Worm (Caenorhabditis elegans) whole organism, L2 larva: Measurements from ENCODE around the gene F30H5.3.

Experiments
- C34F6.9 ChIP-seq: fragments of 150-350 bp; optimal IDR thresholded peaks from 2 replicates; lab custom pipeline; 2014; ENCODE audit warnings: missing biosample characterization, missing genetic modification characterization
- F13H6.1 ChIP-seq: sonication (generic microtip); optimal IDR thresholded peaks from 2 replicates; lab custom pipeline; 2016; ENCODE audit warnings: missing genetic modification characterization, missing compliant biosample characterization
- R02D3.7 ChIP-seq: fragments of 150-350 bp; optimal IDR thresholded peaks from 2 replicates; lab custom pipeline; 2014; ENCODE audit warnings: missing biosample characterization, missing genetic modification characterization
- Y55F3AM.14 ChIP-seq: fragments of 200-800 bp; sonication (Bioruptor generic); optimal IDR thresholded peaks from 2 replicates; lab custom pipeline; 2018; ENCODE audit warnings: mild to moderate bottlenecking, missing genetic modification characterization, missing compliant biosample characterization
- ZK546.5 ChIP-seq: sonication (generic microtip); optimal IDR thresholded peaks from 2 replicates; lab custom pipeline; 2017; ENCODE audit warnings: missing biosample characterization, missing genetic modification characterization
- alr-1 ChIP-seq: fragments of 150-350 bp; optimal IDR thresholded peaks from 2 replicates; lab custom pipeline; 2014; ENCODE audit warnings: missing biosample characterization, missing genetic modification characterization
- aly-2 ChIP-seq: fragments of 150-350 bp; optimal IDR thresholded peaks from 2 replicates; lab custom pipeline; 2014; ENCODE audit warnings: missing biosample characterization, missing genetic modification characterization
- ama-1 ChIP-seq: fragments of 150-350 bp; optimal IDR thresholded peaks from 2 replicates; lab custom pipeline; 2018; ENCODE audit warnings: inconsistent platforms
- ceh-16 ChIP-seq: fragments of 150-350 bp; optimal IDR thresholded peaks from 2 replicates; lab custom pipeline; 2014; ENCODE audit warnings: missing biosample characterization, missing genetic modification characterization
- ceh-82 ChIP-seq: fragments of 150-350 bp; optimal IDR thresholded peaks from 2 replicates; lab custom pipeline; 2014; ENCODE audit warnings: missing biosample characterization, missing genetic modification characterization
- crh-2 ChIP-seq: sonication (generic microtip); optimal IDR thresholded peaks from 2 replicates; lab custom pipeline; 2017; ENCODE audit warnings: missing biosample characterization, missing genetic modification characterization
- dmd-4 ChIP-seq: sonication (generic microtip); optimal IDR thresholded peaks from 2 replicates; lab custom pipeline; 2017; ENCODE audit warnings: missing biosample characterization, missing genetic modification characterization
- egl-27 ChIP-seq: sonication (generic microtip); optimal IDR thresholded peaks from 3 replicates; lab custom pipeline; 2017; ENCODE audit warnings: missing biosample characterization, missing genetic modification reagents, missing genetic modification characterization
- elt-1 ChIP-seq: fragments of 150-350 bp; optimal IDR thresholded peaks from 2 replicates; lab custom pipeline; 2014; ENCODE audit warnings: missing biosample characterization, missing genetic modification characterization
- elt-3 ChIP-seq: sonication (generic microtip); optimal IDR thresholded peaks from 2 replicates; lab custom pipeline; 2017; ENCODE audit warnings: missing biosample characterization, missing genetic modification characterization
- fos-1 ChIP-seq: fragments of 150-350 bp; optimal IDR thresholded peaks from 2 replicates; lab custom pipeline; 2014; ENCODE audit warnings: missing biosample characterization, missing genetic modification characterization
- gmeb-1 ChIP-seq: fragments of 150-350 bp; optimal IDR thresholded peaks from 2 replicates; lab custom pipeline; 2014; ENCODE audit warnings: missing biosample characterization, missing genetic modification characterization
- lin-11 ChIP-seq: fragments of 150-350 bp; sonication (generic microtip); optimal IDR thresholded peaks from 2 replicates; lab custom pipeline; 2014; ENCODE audit warnings: missing biosample characterization, missing genetic modification characterization, inconsistent platforms, mixed read lengths
- lin-13 ChIP-seq: fragments of 150-350 bp; optimal IDR thresholded peaks from 2 replicates; lab custom pipeline; 2014; ENCODE audit warnings: missing biosample characterization, missing genetic modification reagents, missing genetic modification characterization
- lin-39 ChIP-seq: fragments of 150-350 bp; optimal IDR thresholded peaks from 2 replicates; lab custom pipeline; 2014; ENCODE audit warnings: missing biosample characterization, missing genetic modification reagents, missing genetic modification characterization
- lsy-2 ChIP-seq, 2 experiments: fragments of 150-350 bp in 1 of 2; sonication (generic microtip) in 1 of 2; optimal IDR thresholded peaks; 2 replicates each; lab custom pipeline; 2014 to 2017; ENCODE audit warnings: missing biosample characterization in 2 of 2, missing genetic modification characterization in 2 of 2
- mab-5 ChIP-seq: fragments of 150-350 bp; optimal IDR thresholded peaks from 2 replicates; lab custom pipeline; 2014; ENCODE audit warnings: missing biosample characterization, missing genetic modification characterization
- mbf-1 ChIP-seq: sonication (generic microtip); optimal IDR thresholded peaks from 2 replicates; lab custom pipeline; 2017; ENCODE audit warnings: missing biosample characterization, missing genetic modification characterization
- mdl-1 ChIP-seq, 2 experiments: fragments of 150-350 bp in 1 of 2; sonication (generic microtip) in 1 of 2; optimal IDR thresholded peaks; 2 replicates each; lab custom pipeline; 2017; ENCODE audit warnings: missing biosample characterization in 2 of 2, missing genetic modification characterization in 2 of 2
- nhr-11 ChIP-seq: fragments of 150-350 bp; optimal IDR thresholded peaks from 2 replicates; lab custom pipeline; 2014; ENCODE audit warnings: missing biosample characterization, missing genetic modification characterization
- nhr-12 ChIP-seq: fragments of 150-350 bp; optimal IDR thresholded peaks from 2 replicates; lab custom pipeline; 2014; ENCODE audit warnings: missing biosample characterization, missing genetic modification characterization
- nhr-129 ChIP-seq: fragments of 150-350 bp; optimal IDR thresholded peaks from 2 replicates; lab custom pipeline; 2014; ENCODE audit warnings: missing biosample characterization, missing genetic modification characterization
- nhr-21 ChIP-seq: fragments of 150-350 bp; optimal IDR thresholded peaks from 2 replicates; lab custom pipeline; 2014; ENCODE audit warnings: missing biosample characterization, missing genetic modification characterization
- nhr-237 ChIP-seq: fragments of 150-350 bp; optimal IDR thresholded peaks from 2 replicates; lab custom pipeline; 2014; ENCODE audit warnings: missing biosample characterization, missing genetic modification characterization
- nhr-25 ChIP-seq: fragments of 150-350 bp; sonication (generic microtip); optimal IDR thresholded peaks from 3 replicates; lab custom pipeline; 2014; ENCODE audit warnings: missing biosample characterization, missing genetic modification characterization
- nhr-6 ChIP-seq: fragments of 150-350 bp; optimal IDR thresholded peaks from 2 replicates; lab custom pipeline; 2014; ENCODE audit warnings: missing biosample characterization, missing genetic modification characterization
- nhr-77 ChIP-seq: fragments of 150-350 bp; optimal IDR thresholded peaks from 2 replicates; lab custom pipeline; 2014; ENCODE audit warnings: missing biosample characterization, missing genetic modification characterization
- sem-4 ChIP-seq: fragments of 150-350 bp; optimal IDR thresholded peaks from 2 replicates; lab custom pipeline; 2014; ENCODE audit warnings: missing biosample characterization, missing genetic modification reagents, missing genetic modification characterization
- sma-3 ChIP-seq: sonication (generic microtip); optimal IDR thresholded peaks from 2 replicates; lab custom pipeline; 2016; ENCODE audit warnings: missing genetic modification reagents, missing genetic modification characterization, missing compliant biosample characterization
- sma-9 ChIP-seq, 2 experiments: fragments of 150-350 bp in 1 of 2; sonication (generic microtip) in 1 of 2; optimal IDR thresholded peaks; 2 replicates each; lab custom pipeline; 2014 to 2016; ENCODE audit warnings: missing genetic modification characterization in 2 of 2, mild to moderate bottlenecking in 1 of 2, missing biosample characterization in 1 of 2, missing compliant biosample characterization in 1 of 2, missing genetic modification reagents in 1 of 2, moderate library complexity in 1 of 2
- unc-55 ChIP-seq: fragments of 150-350 bp; sonication (generic microtip); optimal IDR thresholded peaks from 3 replicates; lab custom pipeline; 2014; ENCODE audit warnings: missing biosample characterization, missing genetic modification reagents, missing genetic modification characterization
- ztf-11 ChIP-seq: sonication (generic microtip); optimal IDR thresholded peaks from 2 replicates; lab custom pipeline; 2017; ENCODE audit warnings: missing biosample characterization, missing genetic modification characterization
- ztf-4 ChIP-seq: fragments of 150-350 bp; optimal IDR thresholded peaks from 2 replicates; lab custom pipeline; 2014; ENCODE audit warnings: missing biosample characterization, missing genetic modification characterization

The F30H5.3 gene

ce11 chrIII:523944-524343 is 11.9 kb upstream of the F30H5.3 start, which contains the start of gene T22F7.3:
TSS of gene T22F7.3 (minus strand) at chrIII:524044.
- no peak for TF ChIP-seq nhr-25 (tag; lab: Kevin White, UChicago)

ce11 chrIII:513360-513759 is 1.3 kb upstream of the F30H5.3 start:
- TF ChIP-seq nhr-6 (no peak), nhr-25 (tag; lab: Kevin White, UChicago) (no peak), crh-2 (no peak), ceh-82 (no peak), egl-27 (no peak)

ce11 chrIII:509045-509444 is 3.0 kb downstream of the F30H5.3 start:
- TF ChIP-seq ZK546.5 (tag; lab: Kevin White, UChicago): no peak
- no peak for TF ChIP-seq sma-3 (GFP tag; lab: Kevin White, UChicago)
- no peak for TF ChIP-seq alr-1
- no peak for TF ChIP-seq elt-3 (tag; lab: Kevin White, UChicago)
- TF ChIP-seq lin-13 (GFP tag; lab: Kevin White, UChicago): no peak
- TF ChIP-seq sma-9 (GFP tag; optimal IDR thresholded peaks at IDR 0.05; lab: Kevin White, UChicago): no peak
- no peak for TF ChIP-seq sma-9 (tag; optimal IDR thresholded peaks at IDR 0.05; lab: Kevin White, UChicago)
- TF ChIP-seq fos-1 (tag; lab: Kevin White, UChicago): no peak
- no peak for TF ChIP-seq mbf-1
- TF ChIP-seq nhr-12 (tag; lab: Kevin White, UChicago): no peak
- no peak for TF ChIP-seq R02D3.7
- TF ChIP-seq nhr-11 (tag; lab: Kevin White, UChicago): no peak
- no peak for TF ChIP-seq ceh-16 (tag; lab: Kevin White, UChicago)
- TF ChIP-seq C34F6.9 (tag; lab: Kevin White, UChicago): no peak
- TF ChIP-seq egl-27: no peak
- no peak for TF ChIP-seq dmd-4 (tag; lab: Kevin White, UChicago)
- no peak for TF ChIP-seq nhr-237 (tag; lab: Kevin White, UChicago)
- no peak for TF ChIP-seq nhr-129 (tag; lab: Kevin White, UChicago)

- no peak for TF ChIP-seq aly-2 (tag; lab: Kevin White, UChicago)
- TF ChIP-seq nhr-129 (tag; lab: Kevin White, UChicago): peak; percentile 84
- TF ChIP-seq nhr-21 (tag; lab: Kevin White, UChicago): peak; percentile 78
- no peak for TF ChIP-seq ceh-82
- peak; percentile 72 for TF ChIP-seq F13H6.1
- TF ChIP-seq egl-27: peak; percentile 63
- TF ChIP-seq lsy-2 (tag; optimal IDR thresholded peaks at IDR 0.05; lab: Kevin White, UChicago): peak in 1 of 2 experiments; percentile 51
- peak; percentile 49 for TF ChIP-seq mab-5 (tag; lab: Kevin White, UChicago)
- TF ChIP-seq lin-11: peak; percentile 77
- peak; percentile 45 for TF ChIP-seq C34F6.9 (tag; lab: Kevin White, UChicago)
- peak; percentile 23 for TF ChIP-seq nhr-11 (tag; lab: Kevin White, UChicago)
- TF ChIP-seq lin-39: no peak
- TF ChIP-seq nhr-25 (tag; lab: Kevin White, UChicago): no peak
- peak; percentile 81 for TF ChIP-seq crh-2
- peak in 1 of 2 experiments; percentile 18 for TF ChIP-seq mdl-1 (tag; optimal IDR thresholded peaks at IDR 0.05; lab: Kevin White, UChicago)
- TF ChIP-seq elt-1 (tag; lab: Kevin White, UChicago): no peak
- TF ChIP-seq unc-55 (GFP tag; lab: Kevin White, UChicago): peak; percentile 73
- peak; percentile 67 for TF ChIP-seq gmeb-1
- peak; percentile 85 for TF ChIP-seq fos-1 (tag; lab: Kevin White, UChicago)
- peak; percentile 78 for TF ChIP-seq sma-3 (GFP tag; lab: Kevin White, UChicago)
- TF ChIP-seq Y55F3AM.14 (GFP tag; lab: Kevin White, UChicago): peak; percentile 72
- TF ChIP-seq nhr-6: peak; percentile 47
Observed at ce11 chrIII:502583-502982, 9.4 kb downstream of the F30H5.3 start.

- TF ChIP-seq ceh-82 (no peak), nhr-77 (tag; lab: Kevin White, UChicago) (no peak), gmeb-1 (peak; percentile 93), mdl-1 (tag; optimal IDR thresholded peaks at IDR 0.05; lab: Kevin White, UChicago) (no peak), sma-3 (GFP tag; lab: Kevin White, UChicago) (no peak), nhr-237 (tag; lab: Kevin White, UChicago) (no peak), sem-4 (tag; lab: Kevin White, UChicago) (no peak), C34F6.9 (tag; lab: Kevin White, UChicago) (peak; percentile 50), ztf-4 (tag; lab: Kevin White, UChicago) (no peak), lin-13 (GFP tag; lab: Kevin White, UChicago) (peak; percentile 31), lsy-2 (tag; optimal IDR thresholded peaks at IDR 0.05; lab: Kevin White, UChicago) (peak; percentile 7 to 67), nhr-25 (tag; lab: Kevin White, UChicago) (peak; percentile 5), dmd-4 (tag; lab: Kevin White, UChicago) (no peak), aly-2 (tag; lab: Kevin White, UChicago) (no peak), F13H6.1 (no peak), crh-2 (peak; percentile 55), mbf-1 (no peak), ama-1 (lab: Kevin White, UChicago) (no peak), unc-55 (GFP tag; lab: Kevin White, UChicago) (peak; percentile 84), ztf-11 (no peak), nhr-129 (tag; lab: Kevin White, UChicago) (peak; percentile 39)
Observed at ce11 chrIII:491090-491597, 20.9 kb downstream of the F30H5.3 start, which contains the start of gene unc-45. TSS of gene unc-45 (plus strand) at chrIII:491547.
